Fruit fly (Drosophila melanogaster): ENCODE measurements around the gene CG2157.

DNA sequence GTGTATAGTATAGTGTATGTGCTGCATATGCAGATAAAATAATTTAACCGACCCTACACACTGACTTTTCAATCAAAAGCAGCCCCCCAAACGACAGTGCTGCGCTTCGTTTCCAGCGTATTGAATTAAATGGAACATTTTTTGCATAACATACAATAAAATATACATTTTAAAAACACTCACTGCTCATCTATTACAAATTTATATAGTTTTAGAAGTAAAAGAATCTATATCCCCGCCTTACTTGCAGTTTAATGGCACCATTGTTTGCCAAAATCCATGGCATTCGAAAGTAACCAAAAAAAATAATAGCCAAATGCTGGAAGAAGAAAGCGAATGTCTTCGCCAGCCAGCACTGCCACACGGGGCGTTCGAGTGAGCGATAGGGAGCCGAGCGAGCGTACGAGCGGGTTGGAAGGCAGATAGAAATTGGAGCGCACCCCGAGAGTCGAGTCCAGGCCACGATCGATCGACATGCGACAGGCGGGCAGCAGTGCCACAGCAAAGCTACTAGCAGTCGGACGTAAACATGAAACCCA, 27.3 kb upstream of the CG2157 start, which contains the start of gene CG15209:
- TF ChIP-seq Dll (optimal IDR thresholded peaks at IDR 0.05) (no peak), usp (GFP tag; optimal IDR thresholded peaks at IDR 0.05) (no peak)

Data from whole organism.